Worm (Caenorhabditis elegans) whole organism, L4 larva: ENCODE measurements around the gene srpa-68.

Source experiments
- aly-2 ChIP-seq: sonication (generic microtip); optimal IDR thresholded peaks from 2 replicates; lab custom pipeline; 2018; ENCODE audit warnings: missing biosample characterization, missing genetic modification characterization
- ceh-62 ChIP-seq: sonication (generic microtip); optimal IDR thresholded peaks from 2 replicates; lab custom pipeline; 2017; ENCODE audit warnings: missing biosample characterization, missing genetic modification characterization
- cey-2 ChIP-seq: sonication (generic microtip); optimal IDR thresholded peaks from 3 replicates; lab custom pipeline; 2017; ENCODE audit warnings: missing genetic modification characterization, mild to moderate bottlenecking, missing compliant biosample characterization, antibody characterized with exemption, borderline replicate concordance; ENCODE audit not compliant: insufficient read depth
- fkh-10 ChIP-seq: fragments of 150-350 bp; optimal IDR thresholded peaks from 2 replicates; lab custom pipeline; 2014; ENCODE audit warnings: missing biosample characterization, missing genetic modification reagents, missing genetic modification characterization
- nhr-76 ChIP-seq: fragments of 150-350 bp; optimal IDR thresholded peaks from 2 replicates; lab custom pipeline; 2014; ENCODE audit warnings: missing biosample characterization, missing genetic modification characterization
- pha-4 ChIP-seq, 2 experiments: fragments of 150-350 bp in 1 of 2; fragments of 200-800 bp in 1 of 2; sonication (Bioruptor generic) in 1 of 2; IDR thresholded peaks in 1 of 2; optimal IDR thresholded peaks in 1 of 2; 2 replicates each; pipeline versions ENCODE4 v1.3.6 to Lab custom; 2014 to 2022; ENCODE audit warnings: missing genetic modification characterization in 2 of 2, missing genetic modification reagents in 2 of 2, missing biosample characterization in 1 of 2, missing compliant biosample characterization in 1 of 2

ce11 chrV:12316076-12316475, 24.6 kb upstream of the srpa-68 start:
- TF ChIP-seq fkh-10 (GFP tag; lab: Kevin White, UChicago) (no peak), pha-4 (GFP tag; IDR thresholded peaks at IDR 0.05; lab: Robert Waterston, UW) (no peak), pha-4 (tag; optimal IDR thresholded peaks at IDR 0.05; lab: Kevin White, UChicago) (no peak), cey-2 (tag; lab: Kevin White, UChicago) (no peak), nhr-76 (tag; lab: Kevin White, UChicago) (no peak), aly-2 (tag; lab: Kevin White, UChicago) (no peak), ceh-62 (tag; lab: Kevin White, UChicago) (no peak)
